Fruit fly (Drosophila melanogaster) whole organism: Measurements from ENCODE around the gene CG32856.
A peak's percentile ranks its signal among the peaks of the same experiment; 100 is the strongest.

Experiments
- CG8478 ChIP-seq: fragments of >200 bp; optimal IDR thresholded peaks from 2 replicates; lab custom pipeline; 2018; ENCODE audit warnings: inconsistent platforms
- Dll ChIP-seq: fragments of >200 bp; optimal IDR thresholded peaks from 2 replicates; lab custom pipeline; 2017
- EcR ChIP-seq, 2 experiments: fragments of >200 bp; optimal IDR thresholded peaks; 2 replicates each; lab custom pipeline; 2017; ENCODE audit warnings: missing biosample characterization in 2 of 2, missing genetic modification characterization in 2 of 2, missing genetic modification reagents in 2 of 2
- pan ChIP-seq: fragments of >200 bp; optimal IDR thresholded peaks from 2 replicates; lab custom pipeline; 2017
- psq ChIP-seq: fragments of >200 bp; optimal IDR thresholded peaks from 2 replicates; lab custom pipeline; 2017
- usp ChIP-seq: fragments of >200 bp; optimal IDR thresholded peaks from 2 replicates; lab custom pipeline; 2017; ENCODE audit warnings: missing biosample characterization, missing genetic modification characterization, mixed read lengths

The CG32856 gene

DNA sequence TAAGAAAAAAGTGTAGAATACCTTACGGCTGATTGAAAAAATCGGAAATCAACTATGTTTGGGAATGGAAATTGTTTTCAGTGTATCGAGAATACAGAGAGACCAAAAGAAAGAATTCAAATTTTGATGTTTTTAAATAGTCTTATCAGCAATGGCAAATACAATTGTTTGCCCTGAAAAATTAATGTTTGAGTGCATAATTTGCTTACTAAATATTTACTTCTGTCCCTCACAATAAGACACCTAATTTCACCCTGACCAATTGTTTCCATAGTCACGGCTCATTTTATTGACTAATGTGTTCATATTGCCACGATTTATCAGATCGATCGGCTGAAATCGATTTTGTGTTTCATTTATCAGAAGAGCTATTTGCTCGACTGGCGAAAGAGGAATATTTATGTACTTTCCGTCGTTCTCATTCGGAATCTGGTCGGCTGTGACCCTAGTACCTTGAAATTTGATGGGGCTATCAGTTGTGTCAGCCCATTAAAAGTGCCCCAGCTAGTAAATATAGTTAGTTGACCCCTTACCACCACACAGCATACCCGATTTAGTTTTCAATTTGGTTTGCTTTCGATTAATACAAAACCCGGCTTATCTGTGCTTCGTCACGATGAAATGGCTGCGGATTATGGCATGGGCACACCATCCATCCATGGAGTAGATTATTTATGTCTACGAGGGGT lies 18.5 kb upstream of the CG32856 start:
- TF ChIP-seq EcR (GFP tag; optimal IDR thresholded peaks at IDR 0.05; lab: Kevin White, UChicago) (no peak), pan (no peak), usp (GFP tag; lab: Kevin White, UChicago) (no peak), Dll (lab: Kevin White, UChicago) (no peak), psq (lab: Kevin White, UChicago) (no peak), CG8478 (lab: Kevin White, UChicago) (no peak)

DNA sequence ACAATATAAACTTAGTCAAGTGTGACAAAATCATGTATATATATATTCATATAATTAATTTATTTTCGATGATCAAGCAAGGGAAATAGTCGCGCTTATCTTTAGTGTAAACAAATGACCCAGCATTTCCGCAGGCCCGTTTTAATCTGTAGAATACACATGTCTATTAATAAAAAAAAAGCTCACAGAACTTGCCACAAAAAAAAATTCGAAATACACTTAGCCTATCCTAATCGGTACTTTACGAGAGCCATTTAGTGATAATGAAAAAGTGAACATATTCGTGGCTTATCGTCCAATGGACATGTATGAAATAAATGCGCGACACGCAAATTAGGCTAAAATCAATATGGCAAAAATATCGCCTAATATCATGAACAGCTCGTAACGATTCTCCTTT lies 10.0 kb upstream of the CG32856 start:
- TF ChIP-seq Dll (lab: Kevin White, UChicago) (no peak), EcR (GFP tag; optimal IDR thresholded peaks at IDR 0.05; lab: Kevin White, UChicago) (no peak), psq (lab: Kevin White, UChicago) (no peak), CG8478 (lab: Kevin White, UChicago) (no peak)

DNA sequence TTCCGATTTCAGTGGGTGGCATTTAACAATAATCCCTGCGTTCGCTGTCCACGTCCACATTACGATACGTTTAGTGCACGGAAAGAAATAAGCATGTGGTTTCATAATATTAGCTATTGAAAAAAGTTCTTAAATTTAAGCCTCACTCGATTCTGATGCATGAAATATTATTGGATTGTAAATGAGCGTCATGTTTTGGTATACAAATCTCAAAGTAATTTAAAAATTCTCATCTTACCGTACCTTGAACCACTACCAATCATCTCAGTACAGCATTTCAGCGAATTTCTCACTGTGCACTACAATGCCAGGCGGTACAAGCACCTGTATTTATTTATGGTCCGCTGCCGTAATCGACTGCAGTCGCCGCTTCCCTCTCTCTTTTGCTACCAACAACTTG lies 9.1 kb upstream of the CG32856 start:
- TF ChIP-seq psq (lab: Kevin White, UChicago): no peak
- no peak for TF ChIP-seq pan
- TF ChIP-seq CG8478 (lab: Kevin White, UChicago): no peak
- TF ChIP-seq EcR (GFP tag; optimal IDR thresholded peaks at IDR 0.05; lab: Kevin White, UChicago): no peak
- no peak for TF ChIP-seq Dll (lab: Kevin White, UChicago)
- TF ChIP-seq usp (GFP tag; lab: Kevin White, UChicago): no peak

DNA sequence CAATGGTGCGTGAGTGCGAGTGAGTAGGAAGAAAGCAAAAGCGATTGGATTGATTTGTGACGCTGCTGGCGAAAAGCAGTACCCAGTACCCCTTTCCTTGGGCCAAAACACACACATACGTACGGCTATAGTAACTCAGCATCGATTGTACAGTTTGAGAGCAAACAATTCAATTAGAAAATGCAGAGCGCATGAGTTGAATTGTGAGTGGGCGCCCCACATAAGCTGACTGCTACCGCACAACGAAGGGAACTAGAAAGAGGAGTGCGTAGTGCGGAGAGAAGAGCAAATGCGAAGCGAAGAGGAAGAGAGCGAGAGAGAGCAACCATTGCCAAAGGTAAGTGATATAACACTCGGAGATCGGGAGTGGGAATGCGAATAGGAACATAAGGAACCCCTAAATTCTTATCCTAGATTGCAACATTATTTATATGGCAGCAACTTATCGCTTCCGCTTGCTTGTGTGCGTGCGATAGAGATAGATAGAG lies 8.4 kb upstream of the CG32856 start:
- TF ChIP-seq usp (GFP tag; lab: Kevin White, UChicago) (no peak), EcR (GFP tag; optimal IDR thresholded peaks at IDR 0.05; lab: Kevin White, UChicago) (no peak), pan (no peak)

DNA sequence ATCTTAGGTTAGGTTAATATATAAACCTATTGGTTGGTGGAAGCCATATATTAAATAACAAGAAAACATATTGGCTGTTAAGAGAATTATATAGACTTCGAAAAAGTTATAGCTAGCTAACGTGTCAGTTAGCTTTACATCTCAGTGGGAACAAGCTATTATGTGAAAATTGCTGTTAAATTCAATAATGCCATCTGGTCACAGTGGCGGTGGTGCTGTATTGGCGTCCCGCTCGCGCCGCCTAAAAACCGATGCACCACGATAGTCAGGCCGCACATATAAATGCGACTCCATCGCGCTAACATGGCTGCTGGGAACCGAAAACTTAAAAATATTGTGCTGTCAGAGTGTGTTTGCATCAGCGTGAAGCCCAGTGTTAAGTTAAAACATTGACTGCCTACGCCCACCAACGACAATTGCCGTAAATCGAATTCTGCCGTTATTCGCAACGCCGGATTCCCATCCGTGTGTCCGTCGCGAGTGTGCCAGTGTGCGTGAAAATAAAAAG lies 7.9 kb upstream of the CG32856 start, which contains the start of gene Hel89B:
Gene Hel89B (plus strand): TSS at position 320 of the 508 bp plus-strand sequence.
- no peak for TF ChIP-seq pan
- no peak for TF ChIP-seq Dll (lab: Kevin White, UChicago)
- no peak for TF ChIP-seq usp (GFP tag; lab: Kevin White, UChicago)
- no peak for TF ChIP-seq EcR (GFP tag; optimal IDR thresholded peaks at IDR 0.05; lab: Kevin White, UChicago)
- TF ChIP-seq CG8478 (lab: Kevin White, UChicago): no peak

DNA sequence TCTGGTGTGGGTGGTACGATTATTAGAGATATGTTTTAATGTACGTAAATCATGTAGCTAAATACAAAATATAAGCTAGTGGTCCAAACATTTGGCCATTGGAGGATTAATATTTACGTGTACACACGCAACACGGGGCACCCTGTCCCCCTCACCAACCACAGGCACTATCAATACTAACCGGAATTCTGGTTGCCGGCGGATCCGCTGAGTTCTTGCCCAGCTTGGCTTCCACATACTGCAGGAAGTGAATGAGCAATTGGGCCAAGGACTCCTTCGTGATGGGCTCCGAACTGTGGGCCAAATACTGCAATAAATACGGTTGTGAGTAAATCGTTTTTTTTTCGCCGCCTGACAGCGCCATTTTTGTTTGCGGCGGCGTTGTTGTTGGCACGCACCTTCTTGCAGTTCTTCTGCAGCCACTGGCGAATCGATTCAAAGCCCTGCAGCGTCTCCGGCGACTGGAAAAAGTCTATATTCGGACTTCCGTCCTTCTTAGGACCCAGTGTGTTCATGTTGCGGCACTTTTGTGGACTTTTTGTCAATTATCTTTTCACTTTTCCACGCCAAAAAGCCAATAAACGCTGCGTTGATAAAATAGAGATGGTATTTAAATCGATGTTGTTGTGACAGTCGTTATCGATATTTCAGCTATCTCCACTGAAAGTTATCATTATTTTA lies 7.3 kb upstream of the CG32856 start, which contains the start of gene mor:
Gene mor (minus strand): TSS at position 616 of the 681 bp plus-strand sequence.
- no peak for TF ChIP-seq pan
- no peak for TF ChIP-seq psq (lab: Kevin White, UChicago)
- peak; percentile 32 for TF ChIP-seq Dll (lab: Kevin White, UChicago)
- TF ChIP-seq CG8478 (lab: Kevin White, UChicago): no peak
- TF ChIP-seq EcR (GFP tag; optimal IDR thresholded peaks at IDR 0.05; lab: Kevin White, UChicago): no peak

DNA sequence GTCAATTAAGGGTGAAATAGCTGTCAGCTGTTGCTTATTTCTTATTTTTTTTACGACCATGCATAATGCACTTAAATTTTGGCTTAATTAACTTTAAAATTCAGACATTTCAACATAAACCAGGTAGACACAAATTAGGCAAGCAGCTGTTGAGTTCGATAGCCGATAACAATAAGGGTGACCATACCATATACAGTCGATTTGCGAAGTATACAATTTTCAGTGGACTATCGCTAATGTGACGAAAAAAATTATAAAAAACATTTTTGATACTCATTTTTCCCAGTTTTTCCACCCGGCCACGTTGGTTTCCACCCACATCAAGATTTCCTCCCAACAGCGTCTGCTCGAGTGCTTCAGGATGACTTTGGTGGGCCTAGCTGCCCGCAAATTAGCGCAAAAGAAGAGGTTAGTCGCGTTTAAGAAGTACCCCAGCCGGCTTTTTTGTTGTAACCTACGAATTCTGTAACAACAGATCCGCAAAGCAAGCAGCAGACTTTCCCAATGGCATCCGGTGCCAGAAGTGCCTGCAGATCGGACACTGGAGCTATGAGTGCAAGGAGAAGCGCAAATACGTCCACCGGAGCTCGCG lies 1.4 kb downstream of the CG32856 start, which contains the start of the genes CG4287 and CG5516:
Gene CG4287 (minus strand): TSS at position 178 of the 592 bp plus-strand sequence.
Gene CG5516 (plus strand): TSS at position 195 of the 592 bp plus-strand sequence.
- TF ChIP-seq EcR (GFP tag; optimal IDR thresholded peaks at IDR 0.05; lab: Kevin White, UChicago) (no peak), CG8478 (lab: Kevin White, UChicago) (no peak), usp (GFP tag; lab: Kevin White, UChicago) (no peak), Dll (lab: Kevin White, UChicago) (no peak), pan (no peak), psq (lab: Kevin White, UChicago) (no peak)

DNA sequence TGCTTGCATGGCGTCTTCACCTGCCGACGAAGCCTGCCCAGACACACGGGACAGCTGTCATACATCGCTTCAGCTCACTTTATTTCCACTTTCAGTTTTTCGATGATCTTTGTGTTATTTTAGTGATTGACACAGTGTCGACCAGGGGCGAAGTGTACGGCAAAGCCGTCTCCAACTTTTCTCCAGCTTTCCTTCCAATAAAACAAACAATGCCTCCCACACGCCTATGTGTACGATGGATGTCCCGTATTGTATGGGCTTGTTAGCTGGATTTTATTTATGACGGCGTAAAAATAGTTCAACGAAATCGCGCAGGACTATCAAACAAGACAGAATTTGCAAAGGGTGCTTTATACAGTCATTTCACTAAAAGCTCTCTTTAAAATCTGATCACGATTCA lies 14.3 kb downstream of the CG32856 start, which contains the start of the genes CG31088 and CG46383:
Gene CG31088 (minus strand): TSS at position 101 of the 400 bp plus-strand sequence.
Gene CG46383 (minus strand): TSS at position 101 of the 400 bp plus-strand sequence.
- TF ChIP-seq CG8478 (lab: Kevin White, UChicago): no peak
- TF ChIP-seq EcR (GFP tag; optimal IDR thresholded peaks at IDR 0.05; lab: Kevin White, UChicago): no peak
- no peak for TF ChIP-seq Dll (lab: Kevin White, UChicago)
- no peak for TF ChIP-seq psq (lab: Kevin White, UChicago)
- TF ChIP-seq pan: no peak
- TF ChIP-seq usp (GFP tag; lab: Kevin White, UChicago): no peak

DNA sequence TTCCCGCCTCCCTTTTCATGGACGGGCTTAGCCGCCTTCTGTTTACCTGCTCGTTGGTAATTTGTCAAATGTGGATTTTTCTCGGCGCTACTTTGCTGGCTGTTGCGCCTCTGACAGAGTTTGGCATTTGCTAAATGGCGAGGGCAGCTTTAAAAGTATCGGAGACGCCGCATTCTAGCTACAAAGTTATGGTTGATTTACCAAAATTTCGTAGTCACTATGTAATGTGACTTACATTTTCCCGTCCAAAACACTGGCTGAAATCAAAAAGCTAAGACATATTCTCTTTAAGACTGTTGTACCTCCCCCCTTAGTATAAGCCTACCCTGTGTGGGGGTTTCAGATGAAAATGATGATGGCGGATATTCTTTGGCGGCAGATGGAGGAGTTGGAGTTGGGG lies 17.5 kb downstream of the CG32856 start:
- TF ChIP-seq pan (no peak), psq (lab: Kevin White, UChicago) (no peak), CG8478 (lab: Kevin White, UChicago) (no peak), EcR (GFP tag; optimal IDR thresholded peaks at IDR 0.05; lab: Kevin White, UChicago) (no peak), Dll (lab: Kevin White, UChicago) (no peak), usp (GFP tag; lab: Kevin White, UChicago) (no peak)

DNA sequence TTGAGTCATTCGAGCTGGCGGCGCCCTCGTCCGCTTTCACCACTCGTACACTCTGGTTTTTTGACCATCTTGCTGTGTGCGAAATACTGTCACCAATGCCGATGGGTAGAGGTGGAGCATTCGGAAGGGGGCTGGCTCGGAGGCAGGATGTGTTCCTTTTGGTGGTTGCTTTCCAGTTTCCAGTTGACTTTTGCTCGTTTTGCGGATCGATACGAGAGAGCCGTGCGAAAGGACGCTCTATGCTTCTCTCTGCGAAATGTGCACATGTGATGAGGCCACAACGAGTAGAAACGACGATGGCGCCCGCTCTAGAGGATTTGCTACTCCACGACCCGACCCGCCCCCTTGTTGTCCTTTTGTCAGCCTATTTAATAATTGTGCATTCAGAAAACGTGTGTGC lies 27.4 kb downstream of the CG32856 start:
- TF ChIP-seq psq (lab: Kevin White, UChicago) (no peak), Dll (lab: Kevin White, UChicago) (peak; percentile 2), usp (GFP tag; lab: Kevin White, UChicago) (no peak), EcR (GFP tag; optimal IDR thresholded peaks at IDR 0.05; lab: Kevin White, UChicago) (no peak)

DNA sequence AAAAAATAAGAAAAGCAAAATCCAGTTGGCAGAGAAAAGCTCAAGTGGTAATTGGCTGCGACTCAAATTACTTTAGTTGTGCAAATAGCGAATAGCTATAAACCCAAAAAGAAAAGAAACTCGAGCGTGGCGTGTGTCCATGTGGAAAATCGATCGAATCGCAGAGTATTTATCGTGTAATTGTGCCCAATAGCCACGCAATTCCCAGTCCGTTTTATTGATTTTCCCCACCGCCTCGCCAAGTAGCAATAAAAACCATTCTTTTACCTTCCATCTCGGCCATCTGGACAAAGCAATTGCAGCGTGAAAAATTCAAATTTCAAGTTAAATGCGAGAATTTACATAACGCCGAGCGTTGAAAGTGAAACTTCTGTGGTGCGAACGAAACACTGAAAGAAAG lies 29.6 kb downstream of the CG32856 start:
- TF ChIP-seq Dll (lab: Kevin White, UChicago) (no peak), CG8478 (lab: Kevin White, UChicago) (no peak), usp (GFP tag; lab: Kevin White, UChicago) (no peak), EcR (GFP tag; optimal IDR thresholded peaks at IDR 0.05; lab: Kevin White, UChicago) (no peak), pan (no peak), psq (lab: Kevin White, UChicago) (no peak)
